Worm (Caenorhabditis elegans): ENCODE results near the gene tag-123.

- TF ChIP-seq sdz-38 (tag; optimal IDR thresholded peaks at IDR 0.05) (no peak), ets-4 (GFP tag; optimal IDR thresholded peaks at IDR 0.05) (no peak), ccch-3 (GFP tag; optimal IDR thresholded peaks at IDR 0.05) (no peak), snpc-4 (GFP tag; optimal IDR thresholded peaks at IDR 0.05) (no peak), snpc-4 (tag; optimal IDR thresholded peaks at IDR 0.05) (no peak), attf-5 (GFP tag; optimal IDR thresholded peaks at IDR 0.05) (no peak), lin-26 (GFP tag; IDR thresholded peaks at IDR 0.05) (no peak), egrh-3 (GFP tag; IDR thresholded peaks at IDR 0.05) (no peak), madf-10 (tag; optimal IDR thresholded peaks at IDR 0.05) (no peak), nfya-2 (GFP tag; IDR thresholded peaks at IDR 0.05) (no peak), chd-7 (tag; optimal IDR thresholded peaks at IDR 0.05) (no peak), hmg-1.2 (GFP tag; IDR thresholded peaks at IDR 0.05) (no peak), dpl-1 (GFP tag; optimal IDR thresholded peaks at IDR 0.05) (no peak), xnd-1 (tag; optimal IDR thresholded peaks at IDR 0.05) (no peak), Y53G8AR.9 (GFP tag; conservative IDR thresholded peaks at IDR 0.05) (no peak)
Measured at ce11 chrX:8371906-8372305, 49.9 kb downstream of the tag-123 start, which contains the start of gene nep-15.
